Fruit fly (Drosophila melanogaster) whole organism, embryonic: Measurements from ENCODE around the gene Cyp4g15.
A peak's percentile ranks its signal among the peaks of the same experiment; 100 is the strongest.

Experiments used
- Ada2b ChIP-seq: fragments of 200-800 bp; sonication (Bioruptor generic); IDR thresholded peaks from 2 replicates; pipeline ENCODE4 v1.3.6; 2022; ENCODE audit warnings: missing biosample characterization, missing genetic modification characterization
- Asciz ChIP-seq: fragments of 200-800 bp; sonication (Bioruptor generic); optimal IDR thresholded peaks from 2 replicates; lab custom pipeline; 2017; ENCODE audit warnings: missing biosample characterization, mild to moderate bottlenecking, missing genetic modification characterization, missing genetic modification reagents
- Awh ChIP-seq: fragments of 200-800 bp; sonication (Bioruptor generic); IDR thresholded peaks from 2 replicates; pipeline ENCODE4, ENCODE4 v1.3.6; 2022; ENCODE audit warnings: missing biosample characterization, missing genetic modification characterization
- CG10959 ChIP-seq: fragments of 200-800 bp; sonication (Bioruptor generic); IDR thresholded peaks from 2 replicates; pipeline ENCODE4 v1.3.6; 2022; ENCODE audit warnings: missing biosample characterization, missing genetic modification characterization
- CG11504 ChIP-seq: fragments of 200-800 bp; sonication (Bioruptor generic); optimal IDR thresholded peaks from 3 replicates; lab custom pipeline; 2019; ENCODE audit warnings: missing biosample characterization, mild to moderate bottlenecking, missing genetic modification characterization, moderate library complexity
- CG11560 ChIP-seq: fragments of 200-800 bp; sonication (Bioruptor generic); IDR thresholded peaks from 3 replicates; pipeline ENCODE4 v1.3.6; 2022; ENCODE audit warnings: missing biosample characterization, missing genetic modification characterization
- CG13894 ChIP-seq: fragments of 200-800 bp; sonication (Bioruptor generic); optimal IDR thresholded peaks from 3 replicates; lab custom pipeline; 2018; ENCODE audit warnings: missing biosample characterization, mild to moderate bottlenecking, missing genetic modification characterization, moderate library complexity
- CG14965 ChIP-seq: fragments of 200-800 bp; sonication (Bioruptor generic); optimal IDR thresholded peaks from 2 replicates; lab custom pipeline; 2016; ENCODE audit warnings: missing biosample characterization, missing genetic modification characterization, borderline replicate concordance
- CG16815 ChIP-seq: fragments of 200-800 bp; sonication (Bioruptor generic); optimal IDR thresholded peaks from 3 replicates; lab custom pipeline; 2017; ENCODE audit warnings: missing biosample characterization, mild to moderate bottlenecking, missing genetic modification characterization
- CG17328 ChIP-seq: fragments of 200-800 bp; sonication (Bioruptor generic); IDR thresholded peaks from 2 replicates; pipeline ENCODE4 v1.3.6; 2022; ENCODE audit warnings: missing biosample characterization, missing genetic modification characterization
- CG18599 ChIP-seq: fragments of 200-800 bp; sonication (Bioruptor generic); optimal IDR thresholded peaks from 3 replicates; lab custom pipeline; 2017; ENCODE audit warnings: missing biosample characterization, missing genetic modification characterization, mild to moderate bottlenecking, moderate library complexity, missing genetic modification reagents
- CG31365 ChIP-seq: fragments of 200-800 bp; sonication (Bioruptor generic); optimal IDR thresholded peaks from 2 replicates; lab custom pipeline; 2018; ENCODE audit warnings: missing biosample characterization, mild to moderate bottlenecking, missing genetic modification characterization
- CG6765 ChIP-seq: fragments of 200-800 bp; sonication (Bioruptor generic); optimal IDR thresholded peaks from 3 replicates; lab custom pipeline; 2017; ENCODE audit warnings: missing biosample characterization, mild to moderate bottlenecking, missing genetic modification characterization
- CG6791 ChIP-seq: fragments of 200-800 bp; sonication (Bioruptor generic); IDR thresholded peaks from 3 replicates; pipeline ENCODE4 v1.3.6; 2022; ENCODE audit warnings: missing biosample characterization, missing genetic modification characterization; ENCODE audit not compliant: partially characterized antibody
- CG7786 ChIP-seq: fragments of 200-800 bp; sonication (Bioruptor generic); optimal IDR thresholded peaks from 2 replicates; lab custom pipeline; 2016; ENCODE audit warnings: missing biosample characterization, missing genetic modification characterization
- CG8290 ChIP-seq, 3 experiments: fragments of 200-800 bp; sonication (Bioruptor generic); optimal IDR thresholded peaks; 2 replicates each; lab custom pipeline; 2016 to 2019; ENCODE audit warnings: missing biosample characterization in 3 of 3, missing genetic modification characterization in 3 of 3, mild to moderate bottlenecking in 2 of 3, moderate library complexity in 1 of 3
- Fer3 ChIP-seq: fragments of 200-800 bp; sonication (Bioruptor generic); optimal IDR thresholded peaks from 2 replicates; lab custom pipeline; 2018; ENCODE audit warnings: missing biosample characterization, mild to moderate bottlenecking, missing genetic modification characterization, moderate library complexity
- Gug ChIP-seq: fragments of 200-800 bp; sonication (Bioruptor generic); IDR thresholded peaks from 4 replicates; pipeline ENCODE4 v1.3.6; 2022; ENCODE audit warnings: missing biosample characterization, missing genetic modification characterization
- H15 ChIP-seq: fragments of 200-800 bp; sonication (Bioruptor generic); IDR thresholded peaks from 3 replicates; pipeline ENCODE4 v1.3.6; 2022; ENCODE audit warnings: missing biosample characterization, missing genetic modification characterization
- Hey ChIP-seq: fragments of 200-800 bp; sonication (Bioruptor generic); optimal IDR thresholded peaks from 3 replicates; lab custom pipeline; 2018; ENCODE audit warnings: missing biosample characterization, mild to moderate bottlenecking, missing genetic modification characterization
- HmgZ ChIP-seq: fragments of 200-800 bp; sonication (Bioruptor generic); optimal IDR thresholded peaks from 2 replicates; lab custom pipeline; 2018; ENCODE audit warnings: missing biosample characterization, mild to moderate bottlenecking, missing genetic modification characterization
- Mad ChIP-seq: fragments of 200-800 bp; sonication (Bioruptor generic); optimal IDR thresholded peaks from 2 replicates; lab custom pipeline; 2016; ENCODE audit warnings: missing biosample characterization, missing genetic modification characterization
- Sin3A ChIP-seq: fragments of >200 bp; optimal IDR thresholded peaks from 2 replicates; lab custom pipeline; 2018
- Xbp1 ChIP-seq: fragments of 200-800 bp; sonication (Bioruptor generic); optimal IDR thresholded peaks from 3 replicates; lab custom pipeline; 2016; ENCODE audit warnings: missing biosample characterization, mild to moderate bottlenecking, missing genetic modification characterization
- ac ChIP-seq: fragments of 200-800 bp; sonication (Bioruptor generic); optimal IDR thresholded peaks from 3 replicates; lab custom pipeline; 2017; ENCODE audit warnings: missing biosample characterization, mild to moderate bottlenecking, missing genetic modification characterization
- crc ChIP-seq: fragments of 200-800 bp; sonication (Bioruptor generic); optimal IDR thresholded peaks from 2 replicates; lab custom pipeline; 2016; ENCODE audit warnings: missing biosample characterization, missing genetic modification characterization
- cwo ChIP-seq: fragments of 200-800 bp; sonication (Bioruptor generic); optimal IDR thresholded peaks from 3 replicates; lab custom pipeline; 2017; ENCODE audit warnings: missing biosample characterization, missing genetic modification characterization, mild to moderate bottlenecking, moderate library complexity, missing genetic modification reagents
- fd102C ChIP-seq: fragments of 200-800 bp; sonication (Bioruptor generic); optimal IDR thresholded peaks from 2 replicates; lab custom pipeline; 2018; ENCODE audit warnings: missing biosample characterization, mild to moderate bottlenecking, missing genetic modification characterization, moderate library complexity
- fd64A ChIP-seq: fragments of 200-800 bp; sonication (Bioruptor generic); optimal IDR thresholded peaks from 3 replicates; lab custom pipeline; 2018; ENCODE audit warnings: missing biosample characterization, mild to moderate bottlenecking, missing genetic modification characterization
- jumu ChIP-seq: fragments of 200-800 bp; sonication (Bioruptor generic); optimal IDR thresholded peaks from 3 replicates; lab custom pipeline; 2016; ENCODE audit warnings: missing biosample characterization, missing genetic modification characterization
- kni ChIP-seq: fragments of 200-800 bp; sonication (Bioruptor generic); optimal IDR thresholded peaks from 3 replicates; lab custom pipeline; 2017; ENCODE audit warnings: mild to moderate bottlenecking, missing biosample characterization, missing genetic modification reagents, missing genetic modification characterization
- knrl ChIP-seq: fragments of 200-800 bp; sonication (Bioruptor generic); IDR thresholded peaks from 3 replicates; pipeline ENCODE4 v1.3.6; 2022; ENCODE audit warnings: missing biosample characterization, missing genetic modification characterization; ENCODE audit not compliant: partially characterized antibody
- psq ChIP-seq: fragments of 200-800 bp; sonication (Bioruptor generic); optimal IDR thresholded peaks from 2 replicates; lab custom pipeline; 2017; ENCODE audit warnings: missing biosample characterization, missing genetic modification characterization
- ranshi ChIP-seq: fragments of 200-800 bp; sonication (Bioruptor generic); IDR thresholded peaks from 2 replicates; pipeline ENCODE4 v1.3.6; 2022; ENCODE audit warnings: missing biosample characterization, missing genetic modification characterization
- repo ChIP-seq: fragments of 200-800 bp; sonication (Bioruptor generic); optimal IDR thresholded peaks from 2 replicates; lab custom pipeline; 2016; ENCODE audit warnings: missing biosample characterization, missing genetic modification characterization
- sisA ChIP-seq: fragments of 200-800 bp; sonication (Bioruptor generic); IDR thresholded peaks from 2 replicates; pipeline ENCODE4 v1.3.6; 2022; ENCODE audit warnings: missing biosample characterization, missing genetic modification characterization
- sr ChIP-seq: fragments of 200-800 bp; sonication (Bioruptor generic); IDR thresholded peaks from 3 replicates; pipeline ENCODE4 v1.3.6; 2022; ENCODE audit warnings: missing biosample characterization, missing genetic modification characterization
- tna ChIP-seq: fragments of 200-800 bp; sonication (Bioruptor generic); IDR thresholded peaks from 2 replicates; pipeline ENCODE4 v1.3.6; 2022; ENCODE audit warnings: missing biosample characterization, missing genetic modification characterization; ENCODE audit not compliant: partially characterized antibody
- zen ChIP-seq: fragments of 200-800 bp; sonication (Bioruptor generic); optimal IDR thresholded peaks from 3 replicates; lab custom pipeline; 2018; ENCODE audit warnings: missing biosample characterization, mild to moderate bottlenecking, missing genetic modification characterization, moderate library complexity
- zfh1 ChIP-seq: fragments of 200-800 bp; sonication (Bioruptor generic); IDR thresholded peaks from 3 replicates; pipeline ENCODE4 v1.3.6; 2022; ENCODE audit warnings: missing biosample characterization, missing genetic modification characterization

The Cyp4g15 gene

DNA sequence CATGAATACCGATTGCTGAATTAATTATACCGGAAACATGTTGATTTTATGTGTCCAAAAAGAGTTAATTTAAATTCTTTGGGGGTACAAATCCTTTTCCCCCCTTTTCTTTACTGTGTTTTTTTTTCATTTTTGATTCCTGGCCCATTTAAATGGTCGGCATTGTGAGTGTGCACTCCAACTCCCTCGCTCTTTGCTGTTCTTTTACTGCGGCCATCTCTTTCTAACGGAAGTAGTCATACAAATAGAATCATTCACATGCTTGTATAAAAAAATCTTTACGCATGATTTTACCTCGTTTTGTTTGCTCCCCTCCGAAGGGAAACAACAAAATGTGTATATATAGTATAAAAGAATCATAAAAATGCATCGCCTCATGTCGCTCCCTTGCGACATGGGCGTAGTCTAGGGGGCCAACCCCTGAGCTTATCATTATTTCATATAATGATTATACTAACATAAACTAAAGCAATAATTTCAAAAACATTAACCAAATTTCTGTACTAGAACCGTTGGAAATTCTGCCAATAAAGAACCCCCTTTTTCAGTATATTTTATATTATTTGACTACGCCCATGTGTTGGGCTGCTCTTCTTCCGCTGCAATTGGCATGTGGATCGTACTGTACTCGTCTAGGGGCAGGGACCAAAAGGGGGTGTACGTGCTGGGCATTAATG is 51.3 kb downstream of the Cyp4g15 start (continued):
- TF ChIP-seq Xbp1 (GFP tag; lab: Kevin White, UChicago) (peak; percentile 71), repo (GFP tag; lab: Kevin White, UChicago) (no peak), knrl (GFP tag; lab: Robert Waterston, UW) (no peak), Sin3A (lab: Kevin White, UChicago) (no peak), CG10959 (GFP tag; lab: Robert Waterston, UW) (peak; percentile 79), fd102C (GFP tag; lab: Kevin White, UChicago) (no peak), Mad (GFP tag; lab: Kevin White, UChicago) (peak; percentile 30), HmgZ (tag; lab: Kevin White, UChicago) (no peak), CG6765 (GFP tag; lab: Kevin White, UChicago) (no peak), psq (GFP tag; lab: Kevin White, UChicago) (no peak), CG11560 (tag; lab: Robert Waterston, UW) (peak; percentile 53; the same call in 1 of the 3 replicates), sisA (GFP tag; lab: Robert Waterston, UW) (peak; percentile 78), Asciz (GFP tag; lab: Kevin White, UChicago) (peak; percentile 74), CG17328 (GFP tag; lab: Robert Waterston, UW) (peak; percentile 88), fd64A (GFP tag; lab: Kevin White, UChicago) (peak; percentile 80), CG31365 (tag; lab: Kevin White, UChicago) (no peak), Hey (tag; lab: Kevin White, UChicago) (no peak), ranshi (peak; percentile 68), CG6791 (GFP tag; lab: Robert Waterston, UW) (no peak), CG8290 (GFP tag; optimal IDR thresholded peaks at IDR 0.05; lab: Kevin White, UChicago) (peak; percentile 50), CG8290 (tag; optimal IDR thresholded peaks at IDR 0.05; lab: Kevin White, UChicago) (peak in 1 of 2 experiments; percentile 12), sr (GFP tag; lab: Robert Waterston, UW) (no peak), CG13894 (tag; lab: Kevin White, UChicago) (no peak), CG11504 (tag; lab: Kevin White, UChicago) (peak; percentile 85), CG18599 (peak; percentile 53), CG16815 (peak; percentile 76), H15 (GFP tag; lab: Robert Waterston, UW) (peak; percentile 71; the same call in 2 of the 3 replicates), tna (GFP tag; lab: Robert Waterston, UW) (no peak), kni (GFP tag; lab: Kevin White, UChicago) (peak; percentile 84), Fer3 (tag; lab: Kevin White, UChicago) (peak; percentile 54), zfh1 (GFP tag; lab: Robert Waterston, UW) (peak; percentile 86; the same call in 2 of the 3 replicates), ac (peak; percentile 62), Awh (GFP tag; lab: Robert Waterston, UW) (peak; percentile 82), crc (GFP tag; lab: Kevin White, UChicago) (no peak), Gug (GFP tag; lab: Robert Waterston, UW) (peak; percentile 50; the same call in 2 of the 4 replicates), CG7786 (GFP tag; lab: Kevin White, UChicago) (no peak), zen (peak; percentile 72), Ada2b (GFP tag; lab: Robert Waterston, UW) (peak; percentile 63; the same call in 1 of the 2 replicates), CG14965 (GFP tag; lab: Kevin White, UChicago) (no peak), cwo (GFP tag; lab: Kevin White, UChicago) (peak; percentile 15), jumu (GFP tag; lab: Kevin White, UChicago) (peak; percentile 21)
